Worm (Caenorhabditis elegans): Measurements from ENCODE around the gene col-176.

Gene col-176

ce11 chrX:10092864-10093263 lies 15.5 kb downstream of the col-176 start, which contains the start of gene flp-3:
TSS of gene flp-3 (minus strand) at chrX:10092964.
- TF ChIP-seq cnd-1 (tag; optimal IDR thresholded peaks at IDR 0.05) (no peak), ceh-39 (tag; optimal IDR thresholded peaks at IDR 0.05) (no peak), lsy-2 (tag; optimal IDR thresholded peaks at IDR 0.05) (no peak), mab-5 (tag; optimal IDR thresholded peaks at IDR 0.05) (no peak), ceh-43 (GFP tag; optimal IDR thresholded peaks at IDR 0.05) (no peak), flh-1 (GFP tag; optimal IDR thresholded peaks at IDR 0.05) (no peak), ham-2 (GFP tag; optimal IDR thresholded peaks at IDR 0.05) (no peak), snpc-4 (tag; optimal IDR thresholded peaks at IDR 0.05) (no peak), nhr-2 (tag; optimal IDR thresholded peaks at IDR 0.05) (no peak)

- TF ChIP-seq nhr-28 (tag; optimal IDR thresholded peaks at IDR 0.05) (no peak), elt-3 (tag; optimal IDR thresholded peaks at IDR 0.05) (no peak), lin-32 (GFP tag; optimal IDR thresholded peaks at IDR 0.05) (no peak), unc-39 (tag; optimal IDR thresholded peaks at IDR 0.05) (no peak), unc-62 (GFP tag; optimal IDR thresholded peaks at IDR 0.05) (no peak), zip-8 (tag; optimal IDR thresholded peaks at IDR 0.05) (no peak), sptf-1 (tag; optimal IDR thresholded peaks at IDR 0.05) (no peak), nhr-2 (tag; optimal IDR thresholded peaks at IDR 0.05) (no peak), hlh-1 (tag; optimal IDR thresholded peaks at IDR 0.05) (no peak), cnd-1 (tag; optimal IDR thresholded peaks at IDR 0.05) (no peak), ceh-83 (GFP tag; optimal IDR thresholded peaks at IDR 0.05) (no peak)
Measured at ce11 chrX:10095145-10095544, 17.7 kb downstream of the col-176 start, which contains the start of gene flp-2. TSS of gene flp-2 (minus strand) at chrX:10095245.

- TF ChIP-seq tbx-8 (GFP tag; optimal IDR thresholded peaks at IDR 0.05) (no peak), ceh-39 (tag; optimal IDR thresholded peaks at IDR 0.05) (no peak), snpc-4 (tag; optimal IDR thresholded peaks at IDR 0.05) (no peak), ham-2 (GFP tag; optimal IDR thresholded peaks at IDR 0.05) (no peak), lin-32 (GFP tag; optimal IDR thresholded peaks at IDR 0.05) (no peak), unc-120 (tag; optimal IDR thresholded peaks at IDR 0.05; ENCODE audit: poor library complexity, severe bottlenecking) (no peak), hlh-1 (tag; optimal IDR thresholded peaks at IDR 0.05) (no peak), mep-1 (tag; optimal IDR thresholded peaks at IDR 0.05) (no peak)
Measured at ce11 chrX:10113677-10114076, 36.3 kb downstream of the col-176 start.

ce11 chrX:10123015-10123414 lies 45.6 kb downstream of the col-176 start:
- TF ChIP-seq flh-1 (GFP tag; optimal IDR thresholded peaks at IDR 0.05) (no peak), elt-3 (tag; optimal IDR thresholded peaks at IDR 0.05) (no peak), ces-1 (GFP tag; optimal IDR thresholded peaks at IDR 0.05) (no peak), bed-3 (GFP tag; optimal IDR thresholded peaks at IDR 0.05) (no peak), nhr-28 (tag; optimal IDR thresholded peaks at IDR 0.05) (no peak), drap-1 (GFP tag; optimal IDR thresholded peaks at IDR 0.05) (no peak), unc-39 (tag; optimal IDR thresholded peaks at IDR 0.05) (no peak), nhr-2 (tag; optimal IDR thresholded peaks at IDR 0.05) (no peak), ceh-43 (GFP tag; optimal IDR thresholded peaks at IDR 0.05) (no peak), mls-2 (tag; optimal IDR thresholded peaks at IDR 0.05) (no peak), tbx-8 (GFP tag; optimal IDR thresholded peaks at IDR 0.05) (no peak)

ce11 chrX:10124338-10124737 lies 46.9 kb downstream of the col-176 start:
- TF ChIP-seq tbx-8 (GFP tag; optimal IDR thresholded peaks at IDR 0.05): no peak
- peak; percentile 22 for TF ChIP-seq ceh-83 (GFP tag; optimal IDR thresholded peaks at IDR 0.05)
- TF ChIP-seq elt-1 (tag; optimal IDR thresholded peaks at IDR 0.05; ENCODE audit: borderline replicate concordance, insufficient read depth): no peak

Measured in whole organism, mixed stage, embryonic.